Worm (Caenorhabditis elegans) whole organism, L1 larva: ENCODE measurements around the gene sul-1.

ENCODE experiments used
- C04F5.9 ChIP-seq: sonication (generic microtip); optimal IDR thresholded peaks from 2 replicates; lab custom pipeline; 2016; ENCODE audit warnings: missing genetic modification characterization, missing compliant biosample characterization
- C16A3.4 ChIP-seq: fragments of 150-350 bp; optimal IDR thresholded peaks from 2 replicates; lab custom pipeline; 2014; ENCODE audit warnings: missing biosample characterization, missing genetic modification characterization
- F16B12.6 ChIP-seq: fragments of 150-350 bp; optimal IDR thresholded peaks from 2 replicates; lab custom pipeline; 2014; ENCODE audit warnings: missing biosample characterization, missing genetic modification characterization
- aha-1 ChIP-seq: fragments of 150-350 bp; optimal IDR thresholded peaks from 2 replicates; lab custom pipeline; 2014; ENCODE audit warnings: missing biosample characterization, missing genetic modification characterization
- aly-2 ChIP-seq: fragments of 150-350 bp; optimal IDR thresholded peaks from 2 replicates; lab custom pipeline; 2014; ENCODE audit warnings: missing biosample characterization, missing genetic modification characterization
- ceh-63 ChIP-seq: fragments of 200-800 bp; sonication (Bioruptor generic); optimal IDR thresholded peaks from 2 replicates; lab custom pipeline; 2018; ENCODE audit warnings: mild to moderate bottlenecking, missing genetic modification characterization, missing compliant biosample characterization
- ceh-82 ChIP-seq, 3 experiments: fragments of 150-350 bp in 1 of 3; sonication (generic microtip) in 2 of 3; optimal IDR thresholded peaks; 2 replicates each; lab custom pipeline; 2014 to 2017; ENCODE audit warnings: missing biosample characterization in 3 of 3, missing genetic modification characterization in 3 of 3
- ces-1 ChIP-seq: fragments of 150-350 bp; optimal IDR thresholded peaks from 2 replicates; lab custom pipeline; 2014; ENCODE audit warnings: missing biosample characterization, missing genetic modification reagents, missing genetic modification characterization
- efl-1 ChIP-seq, 4 experiments: fragments of 150-350 bp; optimal IDR thresholded peaks in 3 of 4; peaks in 1 of 4; 1 replicate in 1 of 4; 2 replicates in 3 of 4; lab custom pipeline; 2014; ENCODE audit warnings: missing biosample characterization in 2 of 4, missing genetic modification characterization in 2 of 4, missing genetic modification reagents in 2 of 4
- elt-2 ChIP-seq: sonication (generic microtip); optimal IDR thresholded peaks from 2 replicates; lab custom pipeline; 2016; ENCODE audit warnings: missing genetic modification characterization, mild to moderate bottlenecking, inconsistent platforms, missing compliant biosample characterization, missing genetic modification reagents
- elt-3 ChIP-seq, 6 experiments: fragments of 150-350 bp in 1 of 6; sonication (generic microtip); optimal IDR thresholded peaks; 2 replicates each; lab custom pipeline; 2017 to 2018; ENCODE audit warnings: missing biosample characterization in 6 of 6, missing genetic modification characterization in 6 of 6, inconsistent platforms in 1 of 6
- fos-1 ChIP-seq: fragments of 150-350 bp; optimal IDR thresholded peaks from 2 replicates; lab custom pipeline; 2014; ENCODE audit warnings: missing biosample characterization, missing genetic modification characterization
- grh-1 ChIP-seq: fragments of 200-800 bp; sonication (Bioruptor generic); IDR thresholded peaks from 2 replicates; pipeline ENCODE4 v1.3.6; 2022; ENCODE audit warnings: missing genetic modification reagents, missing genetic modification characterization, missing compliant biosample characterization
- hpl-2 ChIP-seq: fragments of 150-350 bp; optimal IDR thresholded peaks from 2 replicates; lab custom pipeline; 2014; ENCODE audit warnings: missing biosample characterization, missing genetic modification reagents, missing genetic modification characterization
- irx-1 ChIP-seq: sonication (generic microtip); optimal IDR thresholded peaks from 2 replicates; lab custom pipeline; 2016; ENCODE audit warnings: missing genetic modification characterization, missing compliant biosample characterization
- lin-14 ChIP-seq: fragments of 200-800 bp; sonication (Bioruptor generic); optimal IDR thresholded peaks from 2 replicates; lab custom pipeline; 2018; ENCODE audit warnings: mild to moderate bottlenecking, missing genetic modification characterization, moderate library complexity, missing compliant biosample characterization
- lin-35 ChIP-seq, 2 experiments: fragments of 150-350 bp; optimal IDR thresholded peaks; 2 replicates each; lab custom pipeline; 2014; ENCODE audit warnings: missing biosample characterization in 2 of 2, missing genetic modification characterization in 2 of 2, missing genetic modification reagents in 2 of 2
- lin-39 ChIP-seq: fragments of 150-350 bp; optimal IDR thresholded peaks from 2 replicates; lab custom pipeline; 2014; ENCODE audit warnings: missing biosample characterization, missing genetic modification reagents, missing genetic modification characterization
- lir-3 ChIP-seq: sonication (generic microtip); optimal IDR thresholded peaks from 2 replicates; lab custom pipeline; 2016; ENCODE audit warnings: mild to moderate bottlenecking, missing genetic modification characterization, moderate library complexity, missing compliant biosample characterization; ENCODE audit not compliant: poor library complexity
- nhr-11 ChIP-seq: fragments of 150-350 bp; optimal IDR thresholded peaks from 2 replicates; lab custom pipeline; 2014; ENCODE audit warnings: missing biosample characterization, missing genetic modification characterization
- nhr-19 ChIP-seq: fragments of 200-800 bp; sonication (Bioruptor generic); conservative IDR thresholded peaks from 2 replicates; pipeline ENCODE4 v1.3.6; 2022; ENCODE audit warnings: missing genetic modification characterization, missing compliant biosample characterization
- nhr-20 ChIP-seq: sonication (generic microtip); optimal IDR thresholded peaks from 2 replicates; lab custom pipeline; 2016; ENCODE audit warnings: mild to moderate bottlenecking, missing genetic modification characterization, missing compliant biosample characterization
- nhr-237 ChIP-seq: fragments of 150-350 bp; optimal IDR thresholded peaks from 2 replicates; lab custom pipeline; 2014; ENCODE audit warnings: missing biosample characterization, missing genetic modification characterization
- nhr-85 ChIP-seq: sonication (generic microtip); peaks from one replicate; lab custom pipeline; 2016; ENCODE audit warnings: missing genetic modification characterization, inconsistent platforms, missing compliant biosample characterization
- pax-3 ChIP-seq: fragments of 200-800 bp; sonication (Bioruptor generic); optimal IDR thresholded peaks from 2 replicates; lab custom pipeline; 2018; ENCODE audit warnings: mild to moderate bottlenecking, missing genetic modification characterization, moderate library complexity, missing compliant biosample characterization
- snu-23 ChIP-seq: sonication (generic microtip); optimal IDR thresholded peaks from 2 replicates; lab custom pipeline; 2016; ENCODE audit warnings: missing genetic modification characterization, missing compliant biosample characterization
- sptf-1 ChIP-seq: fragments of 150-350 bp; optimal IDR thresholded peaks from 2 replicates; lab custom pipeline; 2014; ENCODE audit warnings: missing biosample characterization, missing genetic modification characterization
- swsn-7 ChIP-seq: sonication (generic microtip); optimal IDR thresholded peaks from 2 replicates; lab custom pipeline; 2016; ENCODE audit warnings: missing genetic modification characterization, missing compliant biosample characterization
- tbx-2 ChIP-seq: sonication (generic microtip); optimal IDR thresholded peaks from 2 replicates; lab custom pipeline; 2016; ENCODE audit warnings: missing genetic modification characterization, missing compliant biosample characterization
- tlp-1 ChIP-seq: fragments of 150-350 bp; optimal IDR thresholded peaks from 2 replicates; lab custom pipeline; 2014; ENCODE audit warnings: missing biosample characterization, missing genetic modification characterization
- unc-62 ChIP-seq: fragments of 150-350 bp; optimal IDR thresholded peaks from 2 replicates; lab custom pipeline; 2014; ENCODE audit warnings: missing biosample characterization, missing genetic modification reagents, missing genetic modification characterization
- unc-86 ChIP-seq: sonication (generic microtip); optimal IDR thresholded peaks from 2 replicates; lab custom pipeline; 2016; ENCODE audit warnings: missing genetic modification characterization, missing compliant biosample characterization
- vab-15 ChIP-seq: sonication (generic microtip); optimal IDR thresholded peaks from 2 replicates; lab custom pipeline; 2017; ENCODE audit warnings: missing genotype, mild to moderate bottlenecking, missing genetic modification characterization, missing compliant biosample characterization
- xbp-1 ChIP-seq: sonication (generic microtip); optimal IDR thresholded peaks from 2 replicates; lab custom pipeline; 2016; ENCODE audit warnings: missing genetic modification characterization, missing compliant biosample characterization
- zag-1 ChIP-seq: fragments of 150-350 bp; optimal IDR thresholded peaks from 2 replicates; lab custom pipeline; 2014; ENCODE audit warnings: missing biosample characterization, missing genetic modification characterization
- ztf-4 ChIP-seq: fragments of 150-350 bp; optimal IDR thresholded peaks from 2 replicates; lab custom pipeline; 2014; ENCODE audit warnings: missing biosample characterization, missing genetic modification characterization

Gene sul-1

DNA sequence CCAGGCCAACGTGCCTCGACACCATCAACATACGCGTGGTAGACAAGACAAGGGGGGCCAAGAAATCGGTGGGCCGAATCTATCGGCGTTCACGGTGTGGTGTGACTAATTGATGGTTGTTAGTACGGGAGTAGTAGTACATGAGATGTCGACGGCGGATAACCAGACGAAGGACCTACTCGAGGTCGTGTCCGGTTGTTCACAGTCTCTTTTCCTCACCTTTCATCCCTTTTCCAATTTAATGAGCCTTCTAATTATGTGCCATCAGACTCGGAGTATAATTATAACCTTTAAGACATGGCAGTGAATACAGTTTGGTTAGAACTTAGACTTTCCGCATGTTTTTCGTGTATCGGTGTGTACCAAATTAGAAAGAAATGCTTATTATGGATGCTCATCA is 40.0 kb upstream of the sul-1 start:
- TF ChIP-seq unc-86 (tag; lab: Kevin White, UChicago): no peak
- TF ChIP-seq F16B12.6 (tag; lab: Kevin White, UChicago): no peak
- no peak for TF ChIP-seq hpl-2 (GFP tag; lab: Kevin White, UChicago)
- TF ChIP-seq pax-3 (tag; lab: Kevin White, UChicago): no peak
- TF ChIP-seq aly-2 (tag; lab: Kevin White, UChicago): no peak
- TF ChIP-seq C04F5.9 (tag; lab: Kevin White, UChicago): no peak
- TF ChIP-seq vab-15 (tag; lab: Kevin White, UChicago): no peak
- no peak for TF ChIP-seq lin-35 (GFP tag; optimal IDR thresholded peaks at IDR 0.05; lab: Kevin White, UChicago)
- TF ChIP-seq ceh-82 (tag; optimal IDR thresholded peaks at IDR 0.05; lab: Kevin White, UChicago): no peak
- no peak for TF ChIP-seq nhr-19 (GFP tag; lab: Robert Waterston, UW)
- no peak for TF ChIP-seq tbx-2
- TF ChIP-seq unc-62: no peak
- no peak for TF ChIP-seq nhr-11 (tag; lab: Kevin White, UChicago)
- TF ChIP-seq irx-1 (tag; lab: Kevin White, UChicago): no peak
- no peak for TF ChIP-seq ceh-63 (GFP tag; lab: Kevin White, UChicago)
- no peak for TF ChIP-seq efl-1 (optimal IDR thresholded peaks at IDR 0.05; lab: Kevin White, UChicago)
- TF ChIP-seq efl-1 (GFP tag; optimal IDR thresholded peaks at IDR 0.05 in 1 of 2; lab: Kevin White, UChicago): no peak
- TF ChIP-seq snu-23 (GFP tag; lab: Kevin White, UChicago): no peak
- TF ChIP-seq lin-14 (GFP tag; lab: Kevin White, UChicago): no peak
- TF ChIP-seq zag-1 (tag; lab: Kevin White, UChicago): no peak
- no peak for TF ChIP-seq tlp-1 (tag; lab: Kevin White, UChicago)

DNA sequence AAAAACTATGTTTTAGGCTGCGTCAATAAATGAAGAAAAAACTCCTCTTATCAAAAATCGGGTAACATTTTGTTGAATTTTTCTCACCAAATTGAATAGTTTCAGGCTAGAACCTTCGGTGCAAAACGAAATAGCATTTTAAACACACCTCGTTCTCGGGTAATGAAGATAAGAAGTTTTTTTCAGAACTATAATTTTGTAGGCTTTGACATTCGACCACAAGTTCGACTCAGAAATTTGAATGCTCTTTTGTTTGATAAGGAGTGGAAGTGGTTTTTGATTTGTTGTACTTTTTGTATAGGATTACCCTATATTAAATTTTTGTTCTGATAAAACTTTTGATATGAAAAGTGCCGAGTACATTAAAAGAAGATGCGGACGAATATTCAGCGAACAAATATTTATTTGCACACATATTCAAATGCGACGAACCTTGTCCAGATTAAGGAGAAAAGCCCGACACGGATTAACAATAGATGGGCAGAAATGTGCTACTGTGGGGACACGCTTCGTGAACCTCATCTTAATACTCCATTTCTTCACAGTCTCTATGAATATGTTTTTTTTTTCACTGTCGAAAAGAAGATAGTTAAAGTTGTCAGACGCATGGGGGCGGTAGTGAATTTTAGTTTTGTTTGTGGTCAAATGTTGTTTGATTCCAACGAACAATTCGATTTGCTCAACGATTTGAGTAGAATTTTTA is 36.0 kb upstream of the sul-1 start:
- TF ChIP-seq aha-1 (tag; lab: Kevin White, UChicago) (no peak), nhr-19 (GFP tag; lab: Robert Waterston, UW) (no peak), C16A3.4 (tag; lab: Kevin White, UChicago) (no peak), tlp-1 (tag; lab: Kevin White, UChicago) (no peak), elt-2 (tag; lab: Kevin White, UChicago) (peak; percentile 18), nhr-85 (tag; lab: Kevin White, UChicago) (peak; percentile 1), unc-62 (no peak)
- TF ChIP-seq, all 84 proteins: peak for 2

DNA sequence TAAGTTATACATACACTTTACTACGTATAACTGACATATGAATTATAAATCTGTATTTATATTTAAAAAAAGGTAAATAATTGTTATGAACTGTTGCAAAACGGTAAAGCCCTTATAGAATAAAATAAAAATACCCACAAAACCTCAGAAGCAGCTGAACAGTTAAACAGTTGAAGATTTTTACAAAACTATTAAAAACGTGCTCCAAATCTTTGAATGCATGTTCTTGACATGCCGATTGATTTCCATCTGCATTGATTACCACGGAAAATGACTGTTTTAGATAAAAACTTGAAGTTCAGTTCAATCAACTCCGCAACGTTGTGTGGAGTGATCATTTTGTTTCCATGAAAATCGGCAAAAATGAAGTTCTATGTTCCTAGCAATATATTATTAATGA is 33.4 kb upstream of the sul-1 start, which contains the start of gene F11D5.7:
TSS of gene F11D5.7 (plus strand) at position 301 of the 400 bp plus-strand sequence.
- TF ChIP-seq ztf-4 (no peak), elt-3 (tag; optimal IDR thresholded peaks at IDR 0.05; lab: Kevin White, UChicago) (no peak), ces-1 (GFP tag; lab: Kevin White, UChicago) (no peak), nhr-11 (tag; lab: Kevin White, UChicago) (no peak), fos-1 (tag; lab: Kevin White, UChicago) (no peak), nhr-237 (tag; lab: Kevin White, UChicago) (no peak), nhr-20 (tag; lab: Kevin White, UChicago) (no peak), unc-62 (no peak), C04F5.9 (tag; lab: Kevin White, UChicago) (no peak)

DNA sequence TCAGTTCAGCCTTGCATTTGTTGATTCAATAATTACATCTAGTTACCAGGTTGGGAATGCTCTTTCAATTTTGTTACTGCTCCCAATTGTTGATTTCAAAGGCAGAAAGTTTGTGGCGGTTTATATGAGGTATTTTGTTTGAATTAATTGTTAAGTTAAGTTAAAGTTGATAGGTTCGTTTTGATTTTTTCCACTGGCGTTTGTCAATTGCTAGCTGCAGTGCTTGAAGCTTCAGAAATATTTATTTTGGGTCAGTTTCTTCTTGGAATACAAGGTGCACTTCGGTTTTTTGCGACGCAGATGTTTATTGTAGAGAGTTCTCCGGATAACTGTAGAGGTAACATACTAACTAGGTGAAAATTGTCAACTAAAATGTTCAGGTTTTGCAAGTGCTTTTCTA is 31.1 kb upstream of the sul-1 start, which contains the start of gene F11D5.5:
TSS of gene F11D5.5 (plus strand) at position 301 of the 400 bp plus-strand sequence.
- no peak for TF ChIP-seq xbp-1
- TF ChIP-seq lin-39 (tag; lab: Kevin White, UChicago): no peak
- no peak for TF ChIP-seq lir-3 (tag; lab: Kevin White, UChicago)

DNA sequence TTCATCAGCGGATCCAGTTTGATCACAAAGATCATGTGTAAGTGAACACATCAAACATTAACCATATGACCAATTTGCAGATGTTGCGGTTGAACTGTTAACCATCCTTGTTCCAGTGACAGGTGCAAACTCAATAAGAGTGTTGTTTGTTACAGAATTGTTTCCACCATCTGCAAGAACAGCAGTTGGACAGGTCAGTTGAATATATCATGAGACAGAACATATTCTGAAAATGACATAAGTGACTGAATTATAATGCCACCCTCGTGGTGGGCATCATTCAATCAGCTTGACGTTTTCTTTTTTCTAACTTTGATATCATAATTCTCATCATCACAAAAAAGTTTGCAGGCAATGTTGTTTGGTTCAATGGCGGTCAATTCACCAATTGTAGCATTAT is 29.9 kb upstream of the sul-1 start:
- no peak for TF ChIP-seq sptf-1 (tag; lab: Kevin White, UChicago)
- no peak for TF ChIP-seq grh-1 (GFP tag; lab: Robert Waterston, UW)
- no peak for TF ChIP-seq unc-86 (tag; lab: Kevin White, UChicago)
- no peak for TF ChIP-seq swsn-7 (tag; lab: Kevin White, UChicago)
